Worm (Caenorhabditis elegans): ENCODE results near the gene C05D2.8.

DNA sequence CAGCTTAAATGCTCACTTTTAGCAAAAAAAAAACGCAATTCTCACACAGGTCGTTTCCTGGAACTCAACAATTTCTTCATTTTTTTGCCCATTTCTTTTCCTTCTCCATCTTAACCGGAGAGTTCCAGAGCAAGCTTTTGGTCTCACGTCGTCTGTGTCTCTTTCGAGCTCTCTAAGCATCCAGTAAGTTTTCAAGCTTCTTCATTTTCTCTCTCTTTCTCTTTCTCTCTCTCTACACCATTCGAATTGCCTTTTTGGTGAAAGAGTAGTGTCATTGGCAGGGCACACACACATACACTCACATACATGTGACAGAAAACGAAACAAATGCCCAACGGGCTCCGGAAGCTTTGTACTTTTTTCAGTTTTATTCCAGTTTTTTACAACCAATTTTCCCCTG is 29.7 kb upstream of the C05D2.8 start:
- TF ChIP-seq him-1 (tag; optimal IDR thresholded peaks at IDR 0.05) (no peak), dao-5 (tag; optimal IDR thresholded peaks at IDR 0.05) (no peak)

All from whole organism, L4/young adult.